Fruit fly (Drosophila melanogaster) whole organism, embryonic: Measurements from ENCODE around the gene CG42494.

Source experiments
- Aef1 ChIP-seq: fragments of 200-800 bp; sonication (Bioruptor generic); IDR thresholded peaks from 3 replicates; pipeline ENCODE4 v1.3.6; 2022; ENCODE audit warnings: missing biosample characterization, missing genetic modification characterization
- B-H2 ChIP-seq: fragments of 200-800 bp; sonication (Bioruptor generic); optimal IDR thresholded peaks from 2 replicates; lab custom pipeline; 2018; ENCODE audit warnings: missing biosample characterization, mild to moderate bottlenecking, missing genetic modification characterization
- Bgb ChIP-seq: fragments of 200-800 bp; sonication (Bioruptor generic); IDR thresholded peaks from 2 replicates; pipeline ENCODE4 v1.3.6; 2022; ENCODE audit warnings: missing biosample characterization, missing genetic modification characterization; ENCODE audit not compliant: partially characterized antibody
- CG10267 ChIP-seq: fragments of 200-800 bp; sonication (Bioruptor generic); optimal IDR thresholded peaks from 2 replicates; lab custom pipeline; 2018; ENCODE audit warnings: missing biosample characterization, mild to moderate bottlenecking, missing genetic modification characterization, moderate library complexity
- CG11504 ChIP-seq: fragments of 200-800 bp; sonication (Bioruptor generic); optimal IDR thresholded peaks from 3 replicates; lab custom pipeline; 2019; ENCODE audit warnings: missing biosample characterization, mild to moderate bottlenecking, missing genetic modification characterization, moderate library complexity
- CG12104 ChIP-seq: fragments of 200-800 bp; sonication (Bioruptor generic); optimal IDR thresholded peaks from 3 replicates; lab custom pipeline; 2016; ENCODE audit warnings: missing biosample characterization, missing genetic modification characterization
- CG1233 ChIP-seq: fragments of 200-800 bp; sonication (Bioruptor generic); optimal IDR thresholded peaks from 4 replicates; lab custom pipeline; 2018; ENCODE audit warnings: missing biosample characterization, mild to moderate bottlenecking, missing genetic modification characterization
- CG14710 ChIP-seq: fragments of 200-800 bp; sonication (Bioruptor generic); optimal IDR thresholded peaks from 3 replicates; lab custom pipeline; 2019; ENCODE audit warnings: missing biosample characterization, mild to moderate bottlenecking, missing genetic modification characterization, moderate library complexity
- CG15269 ChIP-seq: fragments of 200-800 bp; sonication (Bioruptor generic); optimal IDR thresholded peaks from 2 replicates; lab custom pipeline; 2018; ENCODE audit warnings: missing biosample characterization, mild to moderate bottlenecking, missing genetic modification characterization, moderate library complexity
- CG18011 ChIP-seq: fragments of 200-800 bp; sonication (Bioruptor generic); optimal IDR thresholded peaks from 2 replicates; lab custom pipeline; 2017; ENCODE audit warnings: missing biosample characterization, missing genetic modification characterization, mild to moderate bottlenecking, moderate library complexity, missing genotype
- CG34376 ChIP-seq: fragments of 200-800 bp; sonication (Bioruptor generic); optimal IDR thresholded peaks from 2 replicates; lab custom pipeline; 2018; ENCODE audit warnings: missing biosample characterization, mild to moderate bottlenecking, missing genetic modification characterization
- CG3995 ChIP-seq: fragments of 200-800 bp; sonication (Bioruptor generic); optimal IDR thresholded peaks from 3 replicates; lab custom pipeline; 2016; ENCODE audit warnings: missing biosample characterization, missing genetic modification characterization
- CG7987 ChIP-seq: fragments of 200-800 bp; sonication (Bioruptor generic); optimal IDR thresholded peaks from 2 replicates; lab custom pipeline; 2018; ENCODE audit warnings: missing biosample characterization, mild to moderate bottlenecking, missing genetic modification characterization, moderate library complexity
- CG9932 ChIP-seq: fragments of 200-800 bp; sonication (Bioruptor generic); IDR thresholded peaks from 2 replicates; pipeline ENCODE4 v1.3.6; 2022; ENCODE audit warnings: missing biosample characterization, missing genetic modification characterization
- CkIIα-i1 ChIP-seq: fragments of 200-800 bp; sonication (Bioruptor generic); IDR thresholded peaks from 2 replicates; pipeline ENCODE4 v1.3.6; 2022; ENCODE audit warnings: missing biosample characterization, missing genetic modification characterization
- Dip2 ChIP-seq: fragments of 200-800 bp; sonication (Bioruptor generic); IDR thresholded peaks from 2 replicates; pipeline ENCODE4 v1.3.6; 2022; ENCODE audit warnings: missing biosample characterization, missing genetic modification characterization
- Dip3 ChIP-seq: fragments of 200-800 bp; sonication (Bioruptor generic); optimal IDR thresholded peaks from 3 replicates; lab custom pipeline; 2016; ENCODE audit warnings: missing biosample characterization, missing genetic modification characterization
- Ets65A ChIP-seq: fragments of 200-800 bp; sonication (Bioruptor generic); peaks from one replicate; lab custom pipeline; 2016; ENCODE audit warnings: missing biosample characterization, missing genetic modification characterization
- GATAe ChIP-seq: fragments of 200-800 bp; sonication (Bioruptor generic); conservative IDR thresholded peaks from 2 replicates; pipeline ENCODE4 v1.3.6; 2022; ENCODE audit warnings: missing biosample characterization, missing genetic modification characterization
- HHEX ChIP-seq: fragments of 200-800 bp; sonication (Bioruptor generic); optimal IDR thresholded peaks from 3 replicates; lab custom pipeline; 2017; ENCODE audit warnings: missing biosample characterization, mild to moderate bottlenecking, missing genetic modification characterization, missing genetic modification reagents
- HLHmδ ChIP-seq: fragments of 200-800 bp; sonication (Bioruptor generic); optimal IDR thresholded peaks from 2 replicates; lab custom pipeline; 2018; ENCODE audit warnings: missing biosample characterization, mild to moderate bottlenecking, missing genetic modification characterization, moderate library complexity
- HmgD ChIP-seq: fragments of 200-800 bp; sonication (Bioruptor generic); optimal IDR thresholded peaks from 3 replicates; lab custom pipeline; 2016; ENCODE audit warnings: missing biosample characterization, missing genetic modification characterization
- Hmr ChIP-seq: fragments of 200-800 bp; sonication (Bioruptor generic); optimal IDR thresholded peaks from 3 replicates; lab custom pipeline; 2017; ENCODE audit warnings: mild to moderate bottlenecking, missing biosample characterization, missing genetic modification reagents, missing genetic modification characterization
- Lhr ChIP-seq: fragments of 200-800 bp; sonication (Bioruptor generic); optimal IDR thresholded peaks from 3 replicates; lab custom pipeline; 2017; ENCODE audit warnings: mild to moderate bottlenecking, missing biosample characterization, missing genetic modification reagents, missing genetic modification characterization
- MESR4 ChIP-seq: fragments of 200-800 bp; sonication (Bioruptor generic); optimal IDR thresholded peaks from 2 replicates; lab custom pipeline; 2018; ENCODE audit warnings: missing biosample characterization, mild to moderate bottlenecking, missing genetic modification characterization, moderate library complexity
- NK7.1 ChIP-seq: fragments of 200-800 bp; sonication (Bioruptor generic); optimal IDR thresholded peaks from 3 replicates; lab custom pipeline; 2016; ENCODE audit warnings: missing biosample characterization, missing genetic modification characterization
- Sin3A ChIP-seq: fragments of >200 bp; optimal IDR thresholded peaks from 2 replicates; lab custom pipeline; 2018
- Xrp1 ChIP-seq: fragments of 200-800 bp; sonication (Bioruptor generic); IDR thresholded peaks from 2 replicates; pipeline ENCODE4 v1.3.6; 2022; ENCODE audit warnings: missing biosample characterization, missing genetic modification characterization
- YL-1 ChIP-seq: fragments of 200-800 bp; sonication (Bioruptor generic); optimal IDR thresholded peaks from 3 replicates; lab custom pipeline; 2017; ENCODE audit warnings: missing biosample characterization, mild to moderate bottlenecking, missing genetic modification characterization
- ara ChIP-seq: fragments of 200-800 bp; sonication (Bioruptor generic); IDR thresholded peaks from 2 replicates; pipeline ENCODE4 v1.3.6; 2022; ENCODE audit warnings: missing biosample characterization, missing genetic modification characterization
- bowl ChIP-seq: fragments of 200-800 bp; sonication (Bioruptor generic); IDR thresholded peaks from 2 replicates; pipeline ENCODE4 v1.3.6; 2022; ENCODE audit warnings: missing biosample characterization, missing genetic modification characterization
- danr ChIP-seq: fragments of 200-800 bp; sonication (Bioruptor generic); IDR thresholded peaks from 2 replicates; pipeline ENCODE4 v1.3.6; 2022; ENCODE audit warnings: missing biosample characterization, missing genetic modification characterization
- eyg ChIP-seq: fragments of 200-800 bp; sonication (Bioruptor generic); optimal IDR thresholded peaks from 3 replicates; lab custom pipeline; 2016; ENCODE audit warnings: missing biosample characterization, missing genetic modification characterization
- ftz-f1 ChIP-seq: fragments of 200-800 bp; sonication (Bioruptor generic); optimal IDR thresholded peaks from 2 replicates; lab custom pipeline; 2016; ENCODE audit warnings: missing biosample characterization, missing genetic modification characterization
- klu ChIP-seq: fragments of 200-800 bp; sonication (Bioruptor generic); IDR thresholded peaks from 2 replicates; pipeline ENCODE4 v1.3.6; 2022; ENCODE audit warnings: missing biosample characterization, missing genetic modification characterization
- kni ChIP-seq: fragments of 200-800 bp; sonication (Bioruptor generic); optimal IDR thresholded peaks from 3 replicates; lab custom pipeline; 2017; ENCODE audit warnings: mild to moderate bottlenecking, missing biosample characterization, missing genetic modification reagents, missing genetic modification characterization
- odd ChIP-seq: fragments of 200-800 bp; sonication (Bioruptor generic); optimal IDR thresholded peaks from 2 replicates; lab custom pipeline; 2017; ENCODE audit warnings: missing biosample characterization, mild to moderate bottlenecking, missing genetic modification characterization
- prd ChIP-seq, 3 experiments: fragments of >200 bp in 2 of 3; fragments of 200-800 bp in 1 of 3; sonication (Bioruptor generic) in 1 of 3; optimal IDR thresholded peaks in 2 of 3; IDR thresholded peaks in 1 of 3; 2 replicates in 2 of 3; 3 replicates in 1 of 3; pipeline versions ENCODE4 v1.3.6 to Lab custom; 2017 to 2022; ENCODE audit warnings: missing biosample characterization in 1 of 3, missing genetic modification characterization in 1 of 3
- schlank ChIP-seq: fragments of 200-800 bp; sonication (Bioruptor generic); optimal IDR thresholded peaks from 2 replicates; lab custom pipeline; 2018; ENCODE audit warnings: missing biosample characterization, mild to moderate bottlenecking, missing genetic modification characterization
- slp2 ChIP-seq: fragments of 200-800 bp; sonication (Bioruptor generic); optimal IDR thresholded peaks from 2 replicates; lab custom pipeline; 2016; ENCODE audit warnings: missing biosample characterization, missing genetic modification characterization
- tin ChIP-seq: fragments of 200-800 bp; sonication (Bioruptor generic); optimal IDR thresholded peaks from 3 replicates; lab custom pipeline; 2016; ENCODE audit warnings: missing biosample characterization, missing genetic modification characterization
- tna ChIP-seq: fragments of 200-800 bp; sonication (Bioruptor generic); IDR thresholded peaks from 2 replicates; pipeline ENCODE4 v1.3.6; 2022; ENCODE audit warnings: missing biosample characterization, missing genetic modification characterization; ENCODE audit not compliant: partially characterized antibody
- trh ChIP-seq: fragments of 200-800 bp; sonication (Bioruptor generic); optimal IDR thresholded peaks from 2 replicates; lab custom pipeline; 2016; ENCODE audit warnings: missing biosample characterization, missing genetic modification characterization
- wdn ChIP-seq: fragments of 200-800 bp; sonication (Bioruptor generic); IDR thresholded peaks from 2 replicates; pipeline ENCODE4 v1.3.6; 2022; ENCODE audit warnings: missing biosample characterization, missing genetic modification characterization

Gene CG42494

DNA sequence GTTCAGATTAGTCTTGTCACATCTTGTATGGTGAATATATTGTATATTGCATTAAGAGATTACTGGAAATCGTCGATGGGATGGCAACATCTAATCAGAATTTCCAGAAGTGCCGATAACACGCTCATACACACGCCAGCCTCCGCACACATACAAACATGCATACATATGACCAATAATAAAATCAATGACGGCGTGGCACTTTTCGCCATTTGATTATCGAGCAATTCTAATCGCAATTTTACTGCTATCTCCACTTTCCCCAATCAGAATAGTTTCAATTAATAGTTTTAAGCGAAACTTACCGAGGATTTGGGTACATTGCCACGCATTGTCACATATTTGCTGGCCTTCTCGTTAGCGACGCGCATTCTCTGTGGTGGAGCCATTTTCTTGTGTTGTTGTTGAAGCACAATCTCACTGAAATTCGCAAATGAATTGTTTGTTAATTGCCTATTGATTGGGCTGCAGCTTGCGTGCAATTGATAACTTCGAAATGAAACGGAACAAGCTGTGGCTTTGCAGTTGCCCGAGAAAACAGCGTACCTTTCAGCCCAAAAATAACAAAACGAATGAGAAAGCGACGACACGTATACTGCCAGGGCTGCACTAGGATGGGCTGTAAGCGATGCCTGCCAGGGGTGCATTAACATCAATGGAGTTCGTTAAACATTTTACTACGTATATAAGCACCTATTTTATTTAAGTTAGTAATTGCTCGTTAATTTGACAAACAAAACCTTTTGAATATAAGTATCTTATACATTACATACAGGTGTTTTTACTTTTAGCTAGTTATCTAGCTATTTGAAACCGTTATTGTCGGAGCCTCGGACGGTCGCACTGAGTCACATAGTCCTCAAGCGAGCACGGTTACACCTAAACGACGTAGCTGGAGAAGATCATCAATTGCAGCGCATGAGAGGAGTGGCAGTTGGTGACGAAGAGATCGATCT lies 14.5 kb downstream of the CG42494 start, which contains the start of the genes CG32276 and gry (continued):
- TF ChIP-seq B-H2 (GFP tag; lab: Kevin White, UChicago) (peak; percentile 83), MESR4 (GFP tag; lab: Kevin White, UChicago) (peak; percentile 89), ara (GFP tag; lab: Robert Waterston, UW) (peak; percentile 46; the same call in 1 of the 2 replicates), Dip2 (GFP tag; lab: Robert Waterston, UW) (no peak), slp2 (peak; percentile 67), CG34376 (peak; percentile 75), CG3995 (GFP tag; lab: Kevin White, UChicago) (peak; percentile 91), Sin3A (lab: Kevin White, UChicago) (peak; percentile 92), CG14710 (peak; percentile 91), CG1233 (peak; percentile 67), trh (peak; percentile 63), NK7.1 (GFP tag; lab: Kevin White, UChicago) (peak; percentile 33), CG7987 (GFP tag; lab: Kevin White, UChicago) (peak; percentile 74), YL-1 (GFP tag; lab: Kevin White, UChicago) (peak; percentile 93), Dip3 (GFP tag; lab: Kevin White, UChicago) (peak; percentile 71), CG15269 (tag; lab: Kevin White, UChicago) (no peak), eyg (GFP tag; lab: Kevin White, UChicago) (peak; percentile 54), HLHmδ (peak; percentile 50)

DNA sequence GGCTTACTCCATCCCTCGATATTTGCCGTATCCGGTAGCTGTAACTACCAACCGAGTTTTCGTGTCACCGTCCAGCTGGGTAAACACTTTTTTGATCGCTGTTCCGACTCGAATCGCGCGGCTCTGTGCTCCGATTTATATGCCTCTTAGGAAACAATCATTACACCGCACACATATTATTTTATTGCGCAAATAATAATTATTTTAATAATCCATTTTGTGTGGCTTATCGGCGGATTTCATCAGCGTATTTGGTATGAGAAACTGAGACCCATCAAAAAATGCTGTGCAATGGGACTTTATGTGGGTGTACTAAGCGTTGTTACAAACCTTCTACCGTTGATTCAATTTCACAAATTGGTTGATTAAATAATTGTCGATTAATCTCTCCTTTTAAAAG lies 18.9 kb downstream of the CG42494 start, which contains the start of gene CG32271:
TSS of gene CG32271 (minus strand) at position 101 of the 400 bp plus-strand sequence.
- TF ChIP-seq Hmr: no peak
- TF ChIP-seq schlank (tag; lab: Kevin White, UChicago): no peak
- TF ChIP-seq CG11504: no peak
- TF ChIP-seq Aef1 (GFP tag; lab: Robert Waterston, UW): no peak
- no peak for TF ChIP-seq prd (optimal IDR thresholded peaks at IDR 0.05; lab: Kevin White, UChicago)
- no peak for TF ChIP-seq prd (GFP tag; IDR thresholded peaks at IDR 0.05; lab: Robert Waterston, UW)
- TF ChIP-seq HmgD (GFP tag; lab: Kevin White, UChicago): no peak
- TF ChIP-seq kni (GFP tag; lab: Kevin White, UChicago): no peak
- TF ChIP-seq Ets65A (GFP tag; lab: Kevin White, UChicago): no peak
- no peak for TF ChIP-seq Xrp1
- TF ChIP-seq CG12104 (GFP tag; lab: Kevin White, UChicago): no peak

DNA sequence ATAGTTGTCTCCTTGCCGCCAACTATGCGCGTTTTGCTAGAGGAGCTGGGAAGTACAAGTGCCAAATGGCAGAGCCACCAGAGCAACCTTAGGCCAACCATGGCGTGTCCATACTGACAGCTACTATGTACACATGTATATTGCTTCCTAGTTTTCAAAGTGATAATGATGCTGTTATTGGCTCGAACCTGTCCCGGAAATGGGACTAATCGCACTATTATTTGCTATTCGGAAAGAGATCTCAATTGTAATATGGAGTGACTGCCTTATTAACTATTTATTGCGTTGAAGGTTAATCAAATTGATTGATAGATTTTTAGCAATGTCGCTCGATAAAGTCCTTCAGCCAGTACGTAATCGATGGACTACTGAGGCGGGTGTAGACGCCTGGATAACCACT lies 20.1 kb downstream of the CG42494 start, which contains the start of gene CG33159:
TSS of gene CG33159 (minus strand) at position 101 of the 400 bp plus-strand sequence.
- TF ChIP-seq tna (no peak), CkIIα-i1 (no peak), bowl (GFP tag; lab: Robert Waterston, UW) (no peak), HHEX (GFP tag; lab: Kevin White, UChicago) (no peak), kni (GFP tag; lab: Kevin White, UChicago) (no peak), Bgb (GFP tag; lab: Robert Waterston, UW) (no peak), Lhr (GFP tag; lab: Kevin White, UChicago) (no peak), wdn (no peak), GATAe (GFP tag; lab: Robert Waterston, UW) (no peak), CG10267 (tag; lab: Kevin White, UChicago) (no peak), danr (GFP tag; lab: Robert Waterston, UW) (no peak), klu (GFP tag; lab: Robert Waterston, UW) (no peak), odd (GFP tag; lab: Kevin White, UChicago) (no peak), tin (GFP tag; lab: Kevin White, UChicago) (no peak), CG18011 (GFP tag; lab: Kevin White, UChicago) (no peak), CG9932 (GFP tag; lab: Robert Waterston, UW) (no peak), ftz-f1 (GFP tag; lab: Kevin White, UChicago) (no peak)
